Fruit fly (Drosophila melanogaster) S2 (cell line): ENCODE results near the gene Coq7.

Experiments used
- CG8478 ChIP-seq: fragments of >200 bp; optimal IDR thresholded peaks from 2 replicates; lab custom pipeline; 2018
- CTCF ChIP-seq, 2 experiments: fragments of >200 bp; optimal IDR thresholded peaks; 2 replicates each; lab custom pipeline; 2018

DNA sequence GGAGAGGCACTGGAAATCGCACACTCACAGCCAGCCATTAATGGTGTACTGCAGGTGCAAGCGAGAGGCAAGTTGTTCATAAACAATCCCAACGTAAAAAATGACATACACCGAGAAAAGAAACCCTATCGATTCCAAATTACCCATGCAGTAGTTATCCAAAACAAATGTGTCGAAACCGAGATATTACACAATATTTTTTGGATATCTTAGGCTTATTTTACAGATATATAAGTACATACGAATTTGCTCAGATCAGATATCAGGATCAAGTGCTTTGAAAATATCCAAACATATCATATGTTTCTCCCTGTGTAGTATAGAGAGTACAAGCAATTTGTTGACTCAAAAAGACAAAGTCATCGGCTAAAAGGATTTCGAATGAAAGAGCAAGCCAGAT, 6.4 kb downstream of the Coq7 start:
- TF ChIP-seq CTCF (optimal IDR thresholded peaks at IDR 0.05; lab: Kevin White, UChicago) (no peak), CG8478 (lab: Kevin White, UChicago) (no peak)
